Worm (Caenorhabditis elegans): ENCODE data around the gene F54F2.7.

- TF ChIP-seq flt-1 (GFP tag; IDR thresholded peaks at IDR 0.05) (no peak), ama-1 (optimal IDR thresholded peaks at IDR 0.05) (no peak), ets-7 (tag; optimal IDR thresholded peaks at IDR 0.05) (no peak), tbx-37 (GFP tag; conservative IDR thresholded peaks at IDR 0.05) (no peak), scrt-1 (GFP tag; IDR thresholded peaks at IDR 0.05) (no peak), F13C5.2 (tag; optimal IDR thresholded peaks at IDR 0.05) (no peak), ceh-13 (GFP tag; optimal IDR thresholded peaks at IDR 0.05) (no peak), sea-1 (GFP tag; conservative IDR thresholded peaks at IDR 0.05) (no peak), aly-1 (tag; optimal IDR thresholded peaks at IDR 0.05) (no peak), hmg-4 (GFP tag; optimal IDR thresholded peaks at IDR 0.05) (no peak), B0310.2 (tag; optimal IDR thresholded peaks at IDR 0.05) (no peak), hnd-1 (tag; optimal IDR thresholded peaks at IDR 0.05) (no peak), hmbx-1 (tag; optimal IDR thresholded peaks at IDR 0.05) (no peak)
These were observed 37.9 kb downstream of the F54F2.7 start, which contains the start of gene K02D10.1 for ce11 chrIII:8769253-8769652.

All from whole organism, early embryonic.